Worm (Caenorhabditis elegans) whole organism, mixed stage, embryonic: ENCODE results near the gene F07E5.5.

Experiments
- elt-3 ChIP-seq: fragments of 150-350 bp; optimal IDR thresholded peaks from 2 replicates; lab custom pipeline; 2014; ENCODE audit warnings: missing biosample characterization, missing genetic modification characterization
- hlh-1 ChIP-seq: fragments of 150-350 bp; optimal IDR thresholded peaks from 2 replicates; lab custom pipeline; 2014; ENCODE audit warnings: missing biosample characterization, missing genetic modification reagents, missing genetic modification characterization
- lin-13 ChIP-seq: fragments of 150-350 bp; optimal IDR thresholded peaks from 2 replicates; lab custom pipeline; 2014; ENCODE audit warnings: missing biosample characterization, missing genetic modification characterization
- lsy-2 ChIP-seq: fragments of 150-350 bp; optimal IDR thresholded peaks from 2 replicates; lab custom pipeline; 2014; ENCODE audit warnings: missing biosample characterization, missing genetic modification characterization
- mab-5 ChIP-seq: fragments of 150-350 bp; optimal IDR thresholded peaks from 2 replicates; lab custom pipeline; 2014; ENCODE audit warnings: missing biosample characterization, missing genetic modification characterization
- mep-1 ChIP-seq: fragments of 150-350 bp; optimal IDR thresholded peaks from 2 replicates; lab custom pipeline; 2017; ENCODE audit warnings: missing biosample characterization, missing genetic modification reagents, missing genetic modification characterization, inconsistent platforms
- pha-4 ChIP-seq: fragments of 150-350 bp; optimal IDR thresholded peaks from 2 replicates; lab custom pipeline; 2018; ENCODE audit warnings: missing biosample characterization, missing genetic modification reagents, missing genetic modification characterization
- sptf-1 ChIP-seq: sonication (generic microtip); optimal IDR thresholded peaks from 2 replicates; lab custom pipeline; 2017; ENCODE audit warnings: mild to moderate bottlenecking, missing genetic modification characterization, moderate library complexity, missing compliant biosample characterization
- unc-39 ChIP-seq: fragments of 150-350 bp; optimal IDR thresholded peaks from 2 replicates; lab custom pipeline; 2014; ENCODE audit warnings: missing biosample characterization, missing genetic modification characterization
- unc-62 ChIP-seq: fragments of 150-350 bp; optimal IDR thresholded peaks from 2 replicates; lab custom pipeline; 2014; ENCODE audit warnings: missing biosample characterization, missing genetic modification reagents, missing genetic modification characterization
- ztf-11 ChIP-seq: fragments of 150-350 bp; optimal IDR thresholded peaks from 2 replicates; lab custom pipeline; 2014; ENCODE audit warnings: missing biosample characterization, missing genetic modification characterization

DNA sequence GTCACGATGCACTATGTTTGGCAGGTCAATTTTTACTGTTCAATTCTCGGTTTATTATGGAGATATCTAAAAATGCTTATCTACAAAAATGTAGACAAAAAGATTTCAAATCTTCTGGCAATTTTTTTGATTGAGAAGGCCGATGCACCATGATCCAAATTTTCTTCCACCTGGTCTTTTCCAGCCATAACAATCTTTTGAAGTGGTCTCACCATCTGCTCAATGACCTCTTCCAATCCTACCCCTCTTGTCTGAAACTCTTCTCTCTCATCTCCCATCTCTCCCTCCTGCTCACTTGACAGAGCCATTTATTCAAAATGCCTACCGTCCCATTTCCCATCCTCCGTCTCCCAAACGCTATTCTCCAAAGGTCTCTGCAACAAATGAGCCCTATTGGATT, 7.5 kb downstream of the F07E5.5 start, which contains the start of gene fbxb-35:
- TF ChIP-seq lin-13 (tag; lab: Kevin White, UChicago) = no peak
- TF ChIP-seq hlh-1 (tag; lab: Kevin White, UChicago) = no peak
- TF ChIP-seq mab-5 (tag; lab: Kevin White, UChicago) = no peak
- TF ChIP-seq unc-39 = no peak
- TF ChIP-seq sptf-1 (tag; lab: Kevin White, UChicago) = no peak
- no peak for TF ChIP-seq elt-3 (tag; lab: Kevin White, UChicago)
- no peak for TF ChIP-seq lsy-2 (tag; lab: Kevin White, UChicago)
- no peak for TF ChIP-seq mep-1 (tag; lab: Kevin White, UChicago)
- no peak for TF ChIP-seq unc-62
- TF ChIP-seq ztf-11 = no peak
- no peak for TF ChIP-seq pha-4
